Fruit fly (Drosophila melanogaster): ENCODE measurements around the gene pasi1.

DNA sequence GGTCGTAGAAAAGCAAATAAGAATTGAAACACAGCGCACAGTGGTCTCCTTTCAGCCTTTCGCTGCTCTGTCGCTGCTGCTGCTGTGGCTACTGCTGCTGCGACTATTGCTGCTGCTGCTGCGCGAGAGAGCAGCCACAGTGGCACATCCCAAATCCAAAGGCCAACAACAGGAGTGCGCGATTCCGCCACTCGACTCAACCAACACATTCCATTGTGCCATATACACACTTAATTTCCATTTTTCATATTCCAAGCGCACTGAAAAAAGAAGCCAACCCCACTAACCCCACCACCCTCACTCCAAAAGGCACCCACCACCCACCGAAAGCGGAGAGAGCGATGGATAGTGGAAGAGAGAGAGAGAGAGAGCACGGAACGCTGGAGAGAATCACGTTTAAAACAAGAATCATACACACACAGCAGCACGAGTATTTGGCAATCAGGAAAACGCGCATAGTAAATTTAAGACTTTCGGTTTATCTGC, 18.7 kb upstream of the pasi1 start:
- TF ChIP-seq CG1832 (GFP tag; optimal IDR thresholded peaks at IDR 0.05) (no peak), CG16815 (GFP tag; optimal IDR thresholded peaks at IDR 0.05) (no peak), Opbp (GFP tag; IDR thresholded peaks at IDR 0.05; ENCODE audit: partially characterized antibody) (no peak), dmrt99B (tag; optimal IDR thresholded peaks at IDR 0.05) (no peak), CG6683 (GFP tag; optimal IDR thresholded peaks at IDR 0.05) (no peak), Blimp-1 (GFP tag; optimal IDR thresholded peaks at IDR 0.05) (no peak), CG6689 (GFP tag; IDR thresholded peaks at IDR 0.05) (no peak), Eip74EF (GFP tag; optimal IDR thresholded peaks at IDR 0.05) (no peak), Ada2b (GFP tag; IDR thresholded peaks at IDR 0.05) (no peak), Myb (GFP tag; optimal IDR thresholded peaks at IDR 0.05) (no peak), fu2 (GFP tag; optimal IDR thresholded peaks at IDR 0.05) (no peak), dmrt11E (tag; optimal IDR thresholded peaks at IDR 0.05) (no peak)

Measured in whole organism, embryonic.